Worm (Caenorhabditis elegans): Measurements from ENCODE around the gene R13H4.5.

- TF ChIP-seq repo-1 (tag; optimal IDR thresholded peaks at IDR 0.05) (no peak), dpff-1 (tag; optimal IDR thresholded peaks at IDR 0.05) (no peak), pha-4 (tag; optimal IDR thresholded peaks at IDR 0.05) (no peak), ama-1 (optimal IDR thresholded peaks at IDR 0.05) (no peak), ama-1 (GFP tag; optimal IDR thresholded peaks at IDR 0.05) (no peak), T07F8.4 (tag; optimal IDR thresholded peaks at IDR 0.05) (no peak), lir-1 (GFP tag; conservative IDR thresholded peaks at IDR 0.05) (no peak), bed-2 (GFP tag; IDR thresholded peaks at IDR 0.05) (no peak), egl-18 (GFP tag; IDR thresholded peaks at IDR 0.05) (no peak), hrde-1 (tag; optimal IDR thresholded peaks at IDR 0.05; ENCODE audit: borderline replicate concordance) (no peak), D2030.7 (GFP tag; IDR thresholded peaks at IDR 0.05) (no peak), egl-44 (GFP tag; IDR thresholded peaks at IDR 0.05) (no peak), B0035.1 (tag; optimal IDR thresholded peaks at IDR 0.05) (no peak)
Observed at ce11 chrV:11819451-11819850, 41.0 kb upstream of the R13H4.5 start.
